Worm (Caenorhabditis elegans) whole organism, midembryonic: ENCODE results near the gene Y39E4B.13.

Experiments
- T22C8.4 ChIP-seq: fragments of 200-800 bp; sonication (Bioruptor generic); IDR thresholded peaks from 2 replicates; pipeline ENCODE4 v1.3.6; 2022; ENCODE audit warnings: missing genetic modification characterization, missing compliant biosample characterization
- cog-1 ChIP-seq: sonication (generic microtip); optimal IDR thresholded peaks from 2 replicates; lab custom pipeline; 2016; ENCODE audit warnings: missing genetic modification characterization, missing compliant biosample characterization
- flt-1 ChIP-seq: fragments of 200-800 bp; sonication (Bioruptor generic); IDR thresholded peaks from 2 replicates; pipeline ENCODE4 v1.3.6; 2022; ENCODE audit warnings: missing genetic modification characterization, missing compliant biosample characterization
- med-1 ChIP-seq: sonication (generic microtip); optimal IDR thresholded peaks from 2 replicates; lab custom pipeline; 2017; ENCODE audit warnings: missing genetic modification characterization, mild to moderate bottlenecking, missing compliant biosample characterization, antibody characterized with exemption, missing genetic modification reagents; ENCODE audit not compliant: insufficient read depth
- ref-1 ChIP-seq: fragments of 200-800 bp; sonication (Bioruptor generic); conservative IDR thresholded peaks from 2 replicates; pipeline ENCODE4 v1.3.6; 2022; ENCODE audit warnings: missing genetic modification reagents, missing genetic modification characterization, missing compliant biosample characterization
- tab-1 ChIP-seq: fragments of 200-800 bp; sonication (Bioruptor generic); IDR thresholded peaks from 2 replicates; pipeline ENCODE4 v1.3.6; 2022; ENCODE audit warnings: missing genetic modification characterization, missing compliant biosample characterization
- ztf-23 ChIP-seq: fragments of 200-800 bp; sonication (Bioruptor generic); IDR thresholded peaks from 2 replicates; pipeline ENCODE4 v1.3.6; 2022; ENCODE audit warnings: missing genetic modification reagents, missing genetic modification characterization, missing compliant biosample characterization
- ztf-29 ChIP-seq: fragments of 200-800 bp; sonication (Bioruptor generic); IDR thresholded peaks from 2 replicates; pipeline ENCODE4 v1.3.6; 2022; ENCODE audit warnings: missing genetic modification reagents, missing genetic modification characterization, missing compliant biosample characterization

DNA sequence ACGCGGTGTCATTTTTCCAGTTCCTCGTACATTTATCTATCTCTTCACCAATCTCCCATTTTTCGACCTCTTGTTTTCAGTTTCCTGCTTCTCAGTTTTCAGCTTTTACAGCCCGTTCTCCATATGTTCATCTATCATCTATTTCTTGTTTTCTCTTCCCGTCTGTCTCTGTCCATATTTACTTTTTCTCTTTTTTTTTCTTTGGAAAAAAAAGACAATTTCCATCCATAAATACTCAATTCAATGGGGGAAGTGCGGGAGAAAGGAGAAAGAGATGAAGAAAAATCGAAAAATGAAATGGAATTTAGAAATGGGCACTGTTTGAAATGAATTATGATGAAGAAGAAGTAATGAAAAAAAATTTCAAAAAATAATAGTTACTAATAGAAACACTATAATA is 32.8 kb upstream of the Y39E4B.13 start:
- TF ChIP-seq ztf-29 (GFP tag; lab: Robert Waterston, UW): no peak
- no peak for TF ChIP-seq ztf-23
- TF ChIP-seq tab-1 (GFP tag; lab: Robert Waterston, UW): no peak
- no peak for TF ChIP-seq flt-1 (GFP tag; lab: Robert Waterston, UW)
- TF ChIP-seq cog-1: no peak
- TF ChIP-seq ref-1: no peak
- no peak for TF ChIP-seq T22C8.4
- TF ChIP-seq med-1 (GFP tag; lab: Kevin White, UChicago): no peak
